Fruit fly (Drosophila melanogaster) whole organism, embryonic: Measurements from ENCODE around the gene CG8673.
A peak's percentile ranks its signal among the peaks of the same experiment; 100 is the strongest.

ENCODE experiments used
- Antp ChIP-seq: fragments of 200-800 bp; sonication (Bioruptor generic); optimal IDR thresholded peaks from 3 replicates; lab custom pipeline; 2016; ENCODE audit warnings: missing biosample characterization, missing genetic modification characterization
- Atf6 ChIP-seq: fragments of 200-800 bp; sonication (Bioruptor generic); IDR thresholded peaks from 2 replicates; pipeline ENCODE4 v1.3.6; 2022; ENCODE audit warnings: missing biosample characterization, missing genetic modification characterization
- CG11504 ChIP-seq: fragments of 200-800 bp; sonication (Bioruptor generic); optimal IDR thresholded peaks from 3 replicates; lab custom pipeline; 2019; ENCODE audit warnings: missing biosample characterization, mild to moderate bottlenecking, missing genetic modification characterization, moderate library complexity
- CG12299 ChIP-seq: fragments of 200-800 bp; sonication (Bioruptor generic); optimal IDR thresholded peaks from 2 replicates; lab custom pipeline; 2018; ENCODE audit warnings: missing biosample characterization, mild to moderate bottlenecking, missing genetic modification characterization
- CG12744 ChIP-seq: fragments of 200-800 bp; sonication (Bioruptor generic); optimal IDR thresholded peaks from 2 replicates; lab custom pipeline; 2016; ENCODE audit warnings: missing biosample characterization, missing genetic modification characterization
- CG15011 ChIP-seq: fragments of 200-800 bp; sonication (Bioruptor generic); optimal IDR thresholded peaks from 3 replicates; lab custom pipeline; 2018; ENCODE audit warnings: missing biosample characterization, mild to moderate bottlenecking, missing genetic modification characterization
- CG15479 ChIP-seq: fragments of 200-800 bp; sonication (Bioruptor generic); optimal IDR thresholded peaks from 3 replicates; lab custom pipeline; 2019; ENCODE audit warnings: missing biosample characterization, mild to moderate bottlenecking, missing genetic modification characterization, moderate library complexity
- CG1603 ChIP-seq: fragments of 200-800 bp; sonication (Bioruptor generic); optimal IDR thresholded peaks from 2 replicates; lab custom pipeline; 2019; ENCODE audit warnings: missing biosample characterization, mild to moderate bottlenecking, missing genetic modification characterization, moderate library complexity
- CG2202 ChIP-seq: fragments of 200-800 bp; sonication (Bioruptor generic); optimal IDR thresholded peaks from 2 replicates; lab custom pipeline; 2018; ENCODE audit warnings: missing biosample characterization, mild to moderate bottlenecking, missing genetic modification characterization
- CG30403 ChIP-seq: fragments of 200-800 bp; sonication (Bioruptor generic); optimal IDR thresholded peaks from 3 replicates; lab custom pipeline; 2016; ENCODE audit warnings: missing biosample characterization, missing genetic modification characterization
- CG34422 ChIP-seq: fragments of 200-800 bp; sonication (Bioruptor generic); IDR thresholded peaks from 3 replicates; pipeline ENCODE4 v1.3.6; 2022; ENCODE audit warnings: missing biosample characterization, missing genetic modification characterization
- CG6765 ChIP-seq: fragments of 200-800 bp; sonication (Bioruptor generic); optimal IDR thresholded peaks from 3 replicates; lab custom pipeline; 2017; ENCODE audit warnings: missing biosample characterization, mild to moderate bottlenecking, missing genetic modification characterization
- CG8478 ChIP-seq: fragments of >200 bp; optimal IDR thresholded peaks from 2 replicates; lab custom pipeline; 2018
- D ChIP-seq, 2 experiments: fragments of 200-800 bp in 1 of 2; fragments of >200 bp in 1 of 2; sonication (Bioruptor generic) in 1 of 2; optimal IDR thresholded peaks; 2 replicates in 1 of 2; 3 replicates in 1 of 2; lab custom pipeline; 2017; ENCODE audit warnings: mild to moderate bottlenecking in 1 of 2, missing biosample characterization in 1 of 2, missing genetic modification characterization in 1 of 2, missing genetic modification reagents in 1 of 2
- Deaf1 ChIP-seq: fragments of 200-800 bp; optimal IDR thresholded peaks from 3 replicates; lab custom pipeline; 2019; ENCODE audit warnings: missing biosample characterization, mild to moderate bottlenecking, missing genetic modification characterization, moderate library complexity
- Dfd ChIP-seq, 2 experiments: fragments of >200 bp; optimal IDR thresholded peaks; 2 replicates each; lab custom pipeline; 2017; ENCODE audit warnings: missing biosample characterization in 2 of 2, missing genetic modification characterization in 2 of 2
- Drgx ChIP-seq: fragments of 200-800 bp; sonication (Bioruptor generic); IDR thresholded peaks from 2 replicates; pipeline ENCODE4 v1.3.6; 2022; ENCODE audit warnings: missing biosample characterization, missing genetic modification characterization
- E2f1 ChIP-seq: fragments of 200-800 bp; sonication (Bioruptor generic); IDR thresholded peaks from 2 replicates; pipeline ENCODE4 v1.3.6; 2022; ENCODE audit warnings: missing biosample characterization, missing genetic modification characterization
- Gsc ChIP-seq: fragments of 200-800 bp; sonication (Bioruptor generic); IDR thresholded peaks from 2 replicates; pipeline ENCODE4 v1.3.6; 2022; ENCODE audit warnings: missing biosample characterization, missing genetic modification characterization
- Hr51 ChIP-seq, 2 experiments: fragments of 200-800 bp; sonication (Bioruptor generic); optimal IDR thresholded peaks; 2 replicates in 1 of 2; 3 replicates in 1 of 2; lab custom pipeline; 2016 to 2018; ENCODE audit warnings: missing biosample characterization in 2 of 2, missing genetic modification characterization in 2 of 2, mild to moderate bottlenecking in 1 of 2, moderate library complexity in 1 of 2
- Jarid2 ChIP-seq: fragments of 200-800 bp; sonication (Bioruptor generic); optimal IDR thresholded peaks from 3 replicates; lab custom pipeline; 2017; ENCODE audit warnings: mild to moderate bottlenecking, missing biosample characterization, missing genetic modification reagents, missing genetic modification characterization
- Pdp1 ChIP-seq, 2 experiments: fragments of 200-800 bp; sonication (Bioruptor generic); optimal IDR thresholded peaks; 3 replicates each; lab custom pipeline; 2016; ENCODE audit warnings: missing biosample characterization in 2 of 2, missing genetic modification characterization in 2 of 2, mild to moderate bottlenecking in 1 of 2, moderate library complexity in 1 of 2
- TFAM ChIP-seq: fragments of 200-800 bp; sonication (Bioruptor generic); optimal IDR thresholded peaks from 2 replicates; lab custom pipeline; 2017; ENCODE audit warnings: missing biosample characterization, missing genetic modification characterization, inconsistent platforms
- bsh ChIP-seq, 2 experiments: fragments of 200-800 bp; sonication (Bioruptor generic); optimal IDR thresholded peaks; 2 replicates each; lab custom pipeline; 2017 to 2018; ENCODE audit warnings: mild to moderate bottlenecking in 2 of 2, missing biosample characterization in 2 of 2, missing genetic modification characterization in 2 of 2, moderate library complexity in 1 of 2
- chn ChIP-seq: fragments of 200-800 bp; sonication (Bioruptor generic); optimal IDR thresholded peaks from 2 replicates; lab custom pipeline; 2016; ENCODE audit warnings: missing biosample characterization, missing genetic modification characterization
- crc ChIP-seq: fragments of 200-800 bp; sonication (Bioruptor generic); optimal IDR thresholded peaks from 2 replicates; lab custom pipeline; 2016; ENCODE audit warnings: missing biosample characterization, missing genetic modification characterization
- cwo ChIP-seq: fragments of 200-800 bp; sonication (Bioruptor generic); optimal IDR thresholded peaks from 3 replicates; lab custom pipeline; 2017; ENCODE audit warnings: missing biosample characterization, missing genetic modification characterization, mild to moderate bottlenecking, moderate library complexity, missing genetic modification reagents
- dysf ChIP-seq: fragments of 200-800 bp; sonication (Bioruptor generic); IDR thresholded peaks from 3 replicates; pipeline ENCODE4 v1.3.6; 2022; ENCODE audit warnings: missing biosample characterization, missing genetic modification characterization
- gem ChIP-seq: fragments of 200-800 bp; sonication (Bioruptor generic); optimal IDR thresholded peaks from 2 replicates; lab custom pipeline; 2019; ENCODE audit warnings: missing biosample characterization, mild to moderate bottlenecking, missing genetic modification characterization, moderate library complexity
- hbn ChIP-seq: fragments of 200-800 bp; sonication (Bioruptor generic); IDR thresholded peaks from 2 replicates; pipeline ENCODE4 v1.3.6; 2022; ENCODE audit warnings: missing biosample characterization, missing genetic modification characterization; ENCODE audit not compliant: partially characterized antibody
- kni ChIP-seq: fragments of 200-800 bp; sonication (Bioruptor generic); optimal IDR thresholded peaks from 3 replicates; lab custom pipeline; 2017; ENCODE audit warnings: mild to moderate bottlenecking, missing biosample characterization, missing genetic modification reagents, missing genetic modification characterization
- lilli ChIP-seq: fragments of 200-800 bp; sonication (Bioruptor generic); optimal IDR thresholded peaks from 3 replicates; lab custom pipeline; 2016; ENCODE audit warnings: missing biosample characterization, missing genetic modification characterization
- lmd ChIP-seq: fragments of 200-800 bp; sonication (Bioruptor generic); IDR thresholded peaks from 2 replicates; pipeline ENCODE4 v1.3.6; 2022; ENCODE audit warnings: missing biosample characterization, missing genetic modification characterization
- lov ChIP-seq, 2 experiments: fragments of 200-800 bp in 1 of 2; fragments of >200 bp in 1 of 2; sonication (Bioruptor generic) in 1 of 2; IDR thresholded peaks in 1 of 2; optimal IDR thresholded peaks in 1 of 2; 2 replicates in 1 of 2; 3 replicates in 1 of 2; pipeline versions ENCODE4 v1.3.6 to Lab custom; 2017 to 2022; ENCODE audit warnings: missing biosample characterization in 1 of 2, missing genetic modification characterization in 1 of 2
- odd ChIP-seq: fragments of 200-800 bp; sonication (Bioruptor generic); optimal IDR thresholded peaks from 2 replicates; lab custom pipeline; 2017; ENCODE audit warnings: missing biosample characterization, mild to moderate bottlenecking, missing genetic modification characterization
- phol ChIP-seq: fragments of 200-800 bp; sonication (Bioruptor generic); optimal IDR thresholded peaks from 3 replicates; lab custom pipeline; 2018; ENCODE audit warnings: missing biosample characterization, mild to moderate bottlenecking, missing genetic modification characterization, moderate library complexity
- prd ChIP-seq, 3 experiments: fragments of >200 bp in 2 of 3; fragments of 200-800 bp in 1 of 3; sonication (Bioruptor generic) in 1 of 3; optimal IDR thresholded peaks in 2 of 3; IDR thresholded peaks in 1 of 3; 2 replicates in 2 of 3; 3 replicates in 1 of 3; pipeline versions ENCODE4 v1.3.6 to Lab custom; 2017 to 2022; ENCODE audit warnings: missing biosample characterization in 1 of 3, missing genetic modification characterization in 1 of 3
- pum ChIP-seq: fragments of 200-800 bp; sonication (Bioruptor generic); optimal IDR thresholded peaks from 2 replicates; lab custom pipeline; 2016; ENCODE audit warnings: missing biosample characterization, missing genetic modification characterization
- pzg ChIP-seq: fragments of 200-800 bp; sonication (Bioruptor generic); optimal IDR thresholded peaks from 3 replicates; lab custom pipeline; 2018; ENCODE audit warnings: missing biosample characterization, mild to moderate bottlenecking, missing genetic modification characterization, moderate library complexity
- sd ChIP-seq: fragments of 200-800 bp; sonication (Bioruptor generic); optimal IDR thresholded peaks from 3 replicates; lab custom pipeline; 2018; ENCODE audit warnings: missing biosample characterization, mild to moderate bottlenecking, missing genetic modification characterization, moderate library complexity
- seq ChIP-seq: fragments of 200-800 bp; sonication (Bioruptor generic); IDR thresholded peaks from 2 replicates; pipeline ENCODE4 v1.3.6; 2022; ENCODE audit warnings: missing biosample characterization, missing genetic modification characterization
- stc ChIP-seq: fragments of 200-800 bp; sonication (Bioruptor generic); IDR thresholded peaks from 2 replicates; pipeline ENCODE4 v1.3.6; 2022; ENCODE audit warnings: missing biosample characterization, missing genetic modification characterization
- sug ChIP-seq: fragments of 200-800 bp; optimal IDR thresholded peaks from 2 replicates; lab custom pipeline; 2019; ENCODE audit warnings: missing biosample characterization, mild to moderate bottlenecking, missing genetic modification characterization, moderate library complexity
- tup ChIP-seq: fragments of 200-800 bp; sonication (Bioruptor generic); optimal IDR thresholded peaks from 2 replicates; lab custom pipeline; 2016; ENCODE audit warnings: missing biosample characterization, mild to moderate bottlenecking, missing genetic modification characterization, moderate library complexity
- vnd ChIP-seq: fragments of 200-800 bp; sonication (Bioruptor generic); IDR thresholded peaks from 3 replicates; pipeline ENCODE4 v1.3.6; 2022; ENCODE audit warnings: missing biosample characterization, missing genetic modification characterization; ENCODE audit not compliant: partially characterized antibody
- zfh2 ChIP-seq: fragments of 200-800 bp; sonication (Bioruptor generic); optimal IDR thresholded peaks from 2 replicates; lab custom pipeline; 2016; ENCODE audit warnings: missing biosample characterization, missing genetic modification characterization

The CG8673 gene

DNA sequence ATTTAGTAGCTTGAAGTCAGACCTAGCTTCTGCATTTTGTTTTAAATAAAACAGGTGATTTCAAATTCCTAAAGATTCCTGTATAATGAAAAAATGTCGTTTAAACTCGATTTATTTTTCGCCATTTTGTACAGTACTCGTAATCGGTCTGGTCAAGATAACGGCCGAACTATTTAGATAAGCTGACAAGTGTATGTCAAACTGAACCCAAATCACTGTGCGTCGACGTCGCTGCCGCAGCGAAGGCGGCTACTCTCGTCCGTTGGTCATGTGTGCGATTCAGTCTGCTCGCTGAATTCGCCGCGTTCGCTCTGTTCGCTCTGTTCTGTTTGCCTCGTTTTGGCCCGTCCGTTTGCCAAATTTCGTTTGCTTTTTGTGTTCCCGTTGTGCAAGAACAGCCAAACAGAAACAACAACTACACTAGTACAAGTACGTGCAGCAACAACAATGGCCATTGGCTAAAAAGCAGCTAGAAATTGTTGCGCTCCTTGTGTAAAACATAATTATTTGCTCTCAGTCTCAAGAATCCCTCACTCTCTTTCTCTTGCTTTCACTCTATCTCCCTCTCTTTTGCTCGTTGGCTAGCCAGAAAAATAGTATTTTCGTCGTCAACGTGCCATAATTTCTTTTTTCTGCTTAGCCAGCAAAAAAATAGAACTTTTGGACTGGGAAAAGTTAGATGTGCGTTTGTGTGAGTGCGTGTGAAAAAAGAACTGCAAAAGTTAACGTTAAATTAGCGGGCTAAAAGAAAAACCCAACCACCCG is 35.9 kb upstream of the CG8673 start (continued):
- peak; percentile 83 for TF ChIP-seq CG15479 (GFP tag; lab: Kevin White, UChicago)
- TF ChIP-seq CG15011: no peak
- peak; percentile 22 for TF ChIP-seq gem (tag; lab: Kevin White, UChicago)
- TF ChIP-seq zfh2 (GFP tag; lab: Kevin White, UChicago): peak; percentile 6
- TF ChIP-seq CG6765 (GFP tag; lab: Kevin White, UChicago): peak; percentile 45
- TF ChIP-seq kni (GFP tag; lab: Kevin White, UChicago): peak; percentile 22
- 0 out of 2 replicates have a peak, but pooled peaks have one; percentile 11 for TF ChIP-seq Drgx (GFP tag; lab: Robert Waterston, UW)
- peak; percentile 19 for TF ChIP-seq sug
- no peak for TF ChIP-seq seq
- TF ChIP-seq odd (GFP tag; lab: Kevin White, UChicago): no peak
- TF ChIP-seq sd (tag; lab: Kevin White, UChicago): peak; percentile 43
- 0 out of 3 replicates have a peak, but pooled peaks have one; percentile 25 for TF ChIP-seq vnd
- TF ChIP-seq bsh (GFP tag; optimal IDR thresholded peaks at IDR 0.05; lab: Kevin White, UChicago): no peak
- TF ChIP-seq Pdp1 (GFP tag; optimal IDR thresholded peaks at IDR 0.05; lab: Kevin White, UChicago): peak in 1 of 2 experiments; percentile 88
- TF ChIP-seq Dfd (GFP tag; optimal IDR thresholded peaks at IDR 0.05; lab: Kevin White, UChicago): no peak
- no peak for TF ChIP-seq lmd (GFP tag; lab: Robert Waterston, UW)
- TF ChIP-seq Gsc (GFP tag; lab: Robert Waterston, UW): no peak
- no peak for TF ChIP-seq Antp (GFP tag; lab: Kevin White, UChicago)
- no peak for TF ChIP-seq CG12299 (tag; lab: Kevin White, UChicago)
- peak; percentile 27 for TF ChIP-seq phol (tag; lab: Kevin White, UChicago)
- peak; percentile 72 for TF ChIP-seq Jarid2 (GFP tag; lab: Kevin White, UChicago)
- no peak for TF ChIP-seq lov (optimal IDR thresholded peaks at IDR 0.05; lab: Kevin White, UChicago)
- no peak for TF ChIP-seq lov (GFP tag; IDR thresholded peaks at IDR 0.05; lab: Robert Waterston, UW)
- TF ChIP-seq dysf (GFP tag; lab: Robert Waterston, UW): 0 out of 3 replicates have a peak, but pooled peaks have one; percentile 23
- no peak for TF ChIP-seq hbn
- TF ChIP-seq CG8478 (lab: Kevin White, UChicago): no peak
- no peak for TF ChIP-seq stc
- TF ChIP-seq CG2202 (tag; lab: Kevin White, UChicago): no peak
- TF ChIP-seq Hr51 (GFP tag; optimal IDR thresholded peaks at IDR 0.05; lab: Kevin White, UChicago): no peak
- TF ChIP-seq TFAM (GFP tag; lab: Kevin White, UChicago): no peak
- TF ChIP-seq CG30403: no peak
- no peak for TF ChIP-seq E2f1 (GFP tag; lab: Robert Waterston, UW)
- no peak for TF ChIP-seq tup (GFP tag; lab: Kevin White, UChicago)
- TF ChIP-seq Atf6 (GFP tag; lab: Robert Waterston, UW): peak; percentile 49; the same call in 1 of the 2 replicates
- TF ChIP-seq chn (GFP tag; lab: Kevin White, UChicago): no peak
- TF ChIP-seq CG1603 (tag; lab: Kevin White, UChicago): peak; percentile 29
- TF ChIP-seq Deaf1 (tag; lab: Kevin White, UChicago): peak; percentile 23
- no peak for TF ChIP-seq prd (optimal IDR thresholded peaks at IDR 0.05; lab: Kevin White, UChicago)
- TF ChIP-seq prd (GFP tag; IDR thresholded peaks at IDR 0.05; lab: Robert Waterston, UW): peak; percentile 36; the same call in 1 of the 3 replicates
- TF ChIP-seq pzg: no peak
- 0 out of 3 replicates have a peak, but pooled peaks have one; percentile 19 for TF ChIP-seq CG34422 (GFP tag; lab: Robert Waterston, UW)
- peak; percentile 20 for TF ChIP-seq cwo
- TF ChIP-seq crc (GFP tag; lab: Kevin White, UChicago): no peak
- TF ChIP-seq D (optimal IDR thresholded peaks at IDR 0.05; lab: Kevin White, UChicago): peak; percentile 94
- TF ChIP-seq D (GFP tag; optimal IDR thresholded peaks at IDR 0.05; lab: Kevin White, UChicago): no peak
- no peak for TF ChIP-seq CG12744
- TF ChIP-seq CG11504 (tag; lab: Kevin White, UChicago): peak; percentile 16
- TF ChIP-seq pum (GFP tag; lab: Kevin White, UChicago): no peak
- peak; percentile 28 for TF ChIP-seq lilli (GFP tag; lab: Kevin White, UChicago)
